Fruit fly (Drosophila melanogaster) whole organism, prepupa: Measurements from ENCODE around the gene CG11893.

Experiments used
- Blimp-1 ChIP-seq: fragments of 200-800 bp; sonication (Bioruptor generic); optimal IDR thresholded peaks from 3 replicates; lab custom pipeline; 2017; ENCODE audit warnings: missing biosample characterization, missing genetic modification characterization, mild to moderate bottlenecking, moderate library complexity, missing genetic modification reagents
- CG10631 ChIP-seq: fragments of 200-800 bp; sonication (Bioruptor generic); optimal IDR thresholded peaks from 2 replicates; lab custom pipeline; 2016; ENCODE audit warnings: missing biosample characterization, missing genetic modification characterization
- CG11294 ChIP-seq: fragments of 200-800 bp; sonication (Bioruptor generic); IDR thresholded peaks from 2 replicates; pipeline ENCODE4 v1.3.6; 2022; ENCODE audit warnings: missing biosample characterization, missing genetic modification characterization
- CG15336 ChIP-seq: fragments of 200-800 bp; sonication (Bioruptor generic); IDR thresholded peaks from 2 replicates; pipeline ENCODE4 v1.3.6; 2022; ENCODE audit warnings: missing biosample characterization, missing genetic modification characterization
- CG1621 ChIP-seq: fragments of 200-800 bp; sonication (Bioruptor generic); optimal IDR thresholded peaks from 3 replicates; lab custom pipeline; 2018; ENCODE audit warnings: missing biosample characterization, mild to moderate bottlenecking, missing genetic modification characterization
- CG16779 ChIP-seq: fragments of 200-800 bp; sonication (Bioruptor generic); optimal IDR thresholded peaks from 3 replicates; lab custom pipeline; 2017; ENCODE audit warnings: missing biosample characterization, mild to moderate bottlenecking, missing genetic modification characterization
- CG3032 ChIP-seq: fragments of 200-800 bp; optimal IDR thresholded peaks from 2 replicates; lab custom pipeline; 2019; ENCODE audit warnings: missing biosample characterization, mild to moderate bottlenecking, missing genetic modification characterization, moderate library complexity
- CG31627 ChIP-seq: fragments of 200-800 bp; sonication (Bioruptor generic); optimal IDR thresholded peaks from 3 replicates; lab custom pipeline; 2016; ENCODE audit warnings: missing biosample characterization, missing genetic modification characterization
- CG32006 ChIP-seq: fragments of 200-800 bp; sonication (Bioruptor generic); optimal IDR thresholded peaks from 3 replicates; lab custom pipeline; 2017; ENCODE audit warnings: missing biosample characterization, mild to moderate bottlenecking, missing genetic modification characterization
- CG34406 ChIP-seq: fragments of 200-800 bp; sonication (Bioruptor generic); optimal IDR thresholded peaks from 3 replicates; lab custom pipeline; 2016; ENCODE audit warnings: missing biosample characterization, missing genetic modification characterization
- CG4318 ChIP-seq: fragments of 200-800 bp; sonication (Bioruptor generic); optimal IDR thresholded peaks from 3 replicates; lab custom pipeline; 2017; ENCODE audit warnings: missing biosample characterization, mild to moderate bottlenecking, missing genetic modification characterization
- CG6163 ChIP-seq: fragments of 200-800 bp; sonication (Bioruptor generic); IDR thresholded peaks from 3 replicates; pipeline ENCODE4 v1.3.6; 2022; ENCODE audit warnings: missing biosample characterization, missing genetic modification characterization
- CG6276 ChIP-seq: fragments of 200-800 bp; sonication (Bioruptor generic); optimal IDR thresholded peaks from 2 replicates; lab custom pipeline; 2017; ENCODE audit warnings: missing biosample characterization, mild to moderate bottlenecking, missing genetic modification characterization
- CG6792 ChIP-seq: fragments of 200-800 bp; sonication (Bioruptor generic); optimal IDR thresholded peaks from 3 replicates; lab custom pipeline; 2016; ENCODE audit warnings: missing biosample characterization, missing genetic modification characterization
- CG6808 ChIP-seq: fragments of 200-800 bp; sonication (Bioruptor generic); optimal IDR thresholded peaks from 3 replicates; lab custom pipeline; 2017; ENCODE audit warnings: missing biosample characterization, missing genetic modification characterization, mild to moderate bottlenecking, moderate library complexity, missing genetic modification reagents
- CG6854 ChIP-seq: fragments of 200-800 bp; sonication (Bioruptor generic); optimal IDR thresholded peaks from 2 replicates; lab custom pipeline; 2017; ENCODE audit warnings: missing biosample characterization, mild to moderate bottlenecking, missing genetic modification characterization
- CG8319 ChIP-seq: fragments of 200-800 bp; sonication (Bioruptor generic); optimal IDR thresholded peaks from 3 replicates; lab custom pipeline; 2016; ENCODE audit warnings: missing biosample characterization, missing genetic modification characterization
- CG8632 ChIP-seq: fragments of 200-800 bp; sonication (Bioruptor generic); optimal IDR thresholded peaks from 3 replicates; lab custom pipeline; 2016; ENCODE audit warnings: missing biosample characterization, missing genetic modification characterization
- CG9139 ChIP-seq: fragments of 200-800 bp; sonication (Bioruptor generic); optimal IDR thresholded peaks from 3 replicates; lab custom pipeline; 2017; ENCODE audit warnings: missing biosample characterization, mild to moderate bottlenecking, missing genetic modification characterization
- Eip78C ChIP-seq: fragments of 200-800 bp; sonication (Bioruptor generic); peaks from one replicate; lab custom pipeline; 2016; ENCODE audit warnings: missing biosample characterization, missing genetic modification characterization
- Gug ChIP-seq: fragments of 200-800 bp; sonication (Bioruptor generic); IDR thresholded peaks from 2 replicates; pipeline ENCODE4 v1.3.6; 2022; ENCODE audit warnings: missing biosample characterization, missing genetic modification characterization
- Lpt ChIP-seq: fragments of 200-800 bp; sonication (Bioruptor generic); optimal IDR thresholded peaks from 3 replicates; lab custom pipeline; 2016; ENCODE audit warnings: missing biosample characterization, missing genetic modification characterization
- OdsH ChIP-seq: fragments of 200-800 bp; sonication (Bioruptor generic); optimal IDR thresholded peaks from 3 replicates; lab custom pipeline; 2016; ENCODE audit warnings: missing biosample characterization, missing genetic modification characterization
- Smox ChIP-seq: fragments of 200-800 bp; sonication (Bioruptor generic); optimal IDR thresholded peaks from 3 replicates; lab custom pipeline; 2016; ENCODE audit warnings: missing biosample characterization, missing genetic modification characterization
- Sox102F ChIP-seq: fragments of 200-800 bp; sonication (Bioruptor generic); optimal IDR thresholded peaks from 2 replicates; lab custom pipeline; 2016; ENCODE audit warnings: missing biosample characterization, mild to moderate bottlenecking, missing genetic modification characterization
- Sox14 ChIP-seq: fragments of 200-800 bp; sonication (Bioruptor generic); optimal IDR thresholded peaks from 3 replicates; lab custom pipeline; 2016; ENCODE audit warnings: missing biosample characterization, missing genetic modification characterization
- Sox15 ChIP-seq: fragments of 200-800 bp; sonication (Bioruptor generic); optimal IDR thresholded peaks from 3 replicates; lab custom pipeline; 2016; ENCODE audit warnings: missing biosample characterization, missing genetic modification characterization
- cyc ChIP-seq: fragments of 200-800 bp; sonication (Bioruptor generic); optimal IDR thresholded peaks from 3 replicates; lab custom pipeline; 2016; ENCODE audit warnings: missing biosample characterization, missing genetic modification characterization
- dsx ChIP-seq: fragments of 200-800 bp; optimal IDR thresholded peaks from 3 replicates; lab custom pipeline; 2019; ENCODE audit warnings: missing biosample characterization, mild to moderate bottlenecking, missing genetic modification characterization, moderate library complexity; ENCODE audit not compliant: poor library complexity, severe bottlenecking
- esn ChIP-seq: fragments of 200-800 bp; sonication (Bioruptor generic); optimal IDR thresholded peaks from 2 replicates; lab custom pipeline; 2016; ENCODE audit warnings: missing biosample characterization, mild to moderate bottlenecking, missing genetic modification characterization, moderate library complexity
- fd59A ChIP-seq: fragments of 200-800 bp; sonication (Bioruptor generic); optimal IDR thresholded peaks from 2 replicates; lab custom pipeline; 2017; ENCODE audit warnings: missing biosample characterization, mild to moderate bottlenecking, missing genetic modification characterization, missing genetic modification reagents
- fd85E ChIP-seq: fragments of 200-800 bp; sonication (Bioruptor generic); optimal IDR thresholded peaks from 3 replicates; lab custom pipeline; 2016; ENCODE audit warnings: missing biosample characterization, missing genetic modification characterization
- fkh ChIP-seq: fragments of 200-800 bp; sonication (Bioruptor generic); optimal IDR thresholded peaks from 3 replicates; lab custom pipeline; 2017; ENCODE audit warnings: missing biosample characterization, mild to moderate bottlenecking, missing genetic modification characterization, moderate library complexity
- lz ChIP-seq: fragments of 200-800 bp; sonication (Bioruptor generic); optimal IDR thresholded peaks from 3 replicates; lab custom pipeline; 2016; ENCODE audit warnings: missing biosample characterization, missing genetic modification characterization
- salr ChIP-seq, 2 experiments: fragments of 200-800 bp; sonication (Bioruptor generic); optimal IDR thresholded peaks; 3 replicates each; lab custom pipeline; 2016 to 2018; ENCODE audit warnings: missing biosample characterization in 2 of 2, missing genetic modification characterization in 2 of 2, mild to moderate bottlenecking in 1 of 2
- svp ChIP-seq: fragments of 200-800 bp; sonication (Bioruptor generic); peaks from one replicate; lab custom pipeline; 2016; ENCODE audit warnings: missing biosample characterization, missing genetic modification characterization
- topi ChIP-seq: fragments of 200-800 bp; sonication (Bioruptor generic); optimal IDR thresholded peaks from 3 replicates; lab custom pipeline; 2016; ENCODE audit warnings: missing biosample characterization, missing genetic modification characterization

The CG11893 gene

DNA sequence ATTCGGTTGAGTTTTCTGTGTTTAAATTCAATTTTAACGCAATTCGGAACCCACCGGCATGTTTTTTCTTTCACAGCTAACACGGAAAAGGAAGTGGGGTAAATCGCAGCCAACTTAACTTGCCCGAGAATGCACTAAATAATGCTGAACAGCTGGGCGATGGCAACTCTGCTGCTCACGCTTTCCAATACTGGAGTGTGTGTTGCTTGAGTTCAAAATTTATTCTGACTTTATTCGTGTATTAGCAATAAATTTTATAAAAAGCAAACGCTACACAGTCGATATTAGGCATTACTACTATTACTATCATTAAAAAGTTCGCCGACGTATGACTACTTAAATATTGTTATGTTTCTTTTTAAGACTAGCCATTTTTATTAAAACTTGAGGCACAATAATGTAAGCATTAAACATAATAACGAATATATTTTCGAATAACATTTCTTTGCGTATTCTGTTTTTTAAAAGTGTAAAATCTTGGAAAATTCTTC lies 42.3 kb upstream of the CG11893 start, which contains the start of the genes RpS27 and Nup37 (continued):
- TF ChIP-seq Smox (GFP tag; lab: Kevin White, UChicago) (peak; percentile 91), OdsH (GFP tag; lab: Kevin White, UChicago) (peak; percentile 92), CG11294 (peak; percentile 77), CG10631 (GFP tag; lab: Kevin White, UChicago) (peak; percentile 88), topi (GFP tag; lab: Kevin White, UChicago) (peak; percentile 95), Eip78C (peak; percentile 97), CG6854 (GFP tag; lab: Kevin White, UChicago) (peak; percentile 98), fkh (GFP tag; lab: Kevin White, UChicago) (peak; percentile 94), salr (GFP tag; optimal IDR thresholded peaks at IDR 0.05; lab: Kevin White, UChicago) (peak in 1 of 2 experiments; percentile 98), CG6276 (GFP tag; lab: Kevin White, UChicago) (no peak), CG8319 (GFP tag; lab: Kevin White, UChicago) (peak; percentile 95), svp (GFP tag; lab: Kevin White, UChicago) (no peak), CG4318 (GFP tag; lab: Kevin White, UChicago) (no peak), Gug (GFP tag; lab: Robert Waterston, UW) (peak; percentile 77), CG31627 (GFP tag; lab: Kevin White, UChicago) (peak; percentile 97), lz (GFP tag; lab: Kevin White, UChicago) (peak; percentile 98), CG9139 (GFP tag; lab: Kevin White, UChicago) (peak; percentile 94), CG6792 (GFP tag; lab: Kevin White, UChicago) (peak; percentile 91), CG15336 (GFP tag; lab: Robert Waterston, UW) (0 out of 2 replicates have a peak, but pooled peaks have one; percentile 24), Sox15 (peak; percentile 92), fd59A (peak; percentile 90), CG1621 (peak; percentile 90), CG6808 (GFP tag; lab: Kevin White, UChicago) (peak; percentile 90), CG32006 (GFP tag; lab: Kevin White, UChicago) (peak; percentile 75), CG16779 (peak; percentile 94), dsx (GFP tag; lab: Kevin White, UChicago) (peak; percentile 74), Lpt (GFP tag; lab: Kevin White, UChicago) (no peak), Sox14 (peak; percentile 91), Blimp-1 (peak; percentile 90), fd85E (GFP tag; lab: Kevin White, UChicago) (peak; percentile 89), cyc (peak; percentile 98), CG3032 (tag; lab: Kevin White, UChicago) (peak; percentile 88)

DNA sequence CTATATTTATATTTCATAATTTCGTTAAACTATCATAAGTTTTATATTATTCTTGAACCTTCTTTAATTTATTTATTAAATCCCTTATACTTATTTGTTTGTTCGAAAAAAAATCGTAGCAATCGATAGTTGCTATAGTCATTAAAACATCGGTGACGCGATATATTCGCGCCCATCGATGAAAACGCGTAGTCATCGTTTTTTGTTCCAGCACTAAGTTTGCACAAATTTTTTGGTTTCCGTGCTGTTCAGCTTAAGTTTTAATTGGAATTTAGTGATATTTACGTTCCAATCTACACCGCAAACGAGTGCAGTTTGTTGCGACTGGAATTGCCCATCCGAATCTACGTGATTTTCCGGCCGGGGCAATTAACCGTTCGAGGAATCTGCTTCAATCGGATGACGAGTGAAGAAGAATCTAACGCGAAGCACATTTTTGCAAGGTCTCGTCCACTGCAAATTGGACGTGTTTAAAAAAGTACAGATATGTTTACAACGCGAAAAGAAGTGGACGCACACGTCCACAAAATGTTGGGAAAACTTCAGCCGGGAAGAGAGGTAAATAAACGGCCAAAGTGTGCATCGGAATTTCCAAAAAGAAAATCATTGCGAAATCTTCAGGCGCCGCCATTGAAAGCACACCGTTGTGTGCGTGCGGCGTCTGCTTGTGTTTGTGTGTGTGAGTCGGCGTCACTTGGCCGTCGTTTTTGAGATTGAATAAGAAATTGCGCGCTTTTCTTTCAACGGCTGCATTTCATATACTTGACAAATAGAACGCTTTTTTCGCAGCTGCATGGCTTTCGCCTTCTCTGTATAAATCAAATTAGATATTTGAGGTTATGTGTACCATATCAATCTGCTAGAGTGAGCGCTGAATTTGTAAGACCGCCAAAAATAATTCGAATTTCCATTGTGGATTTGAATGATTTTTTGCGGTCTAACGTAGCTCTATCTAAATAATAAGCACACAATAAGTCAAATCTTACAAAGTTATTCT lies 40.2 kb upstream of the CG11893 start, which contains the start of gene Nup358:
Gene Nup358, plus strand, starts transcription at position 204 of the 997 bp plus-strand sequence.
- TF ChIP-seq CG31627 (GFP tag; lab: Kevin White, UChicago) (peak; percentile 4), CG34406 (no peak), CG6163 (GFP tag; lab: Robert Waterston, UW) (no peak), Sox102F (no peak), esn (GFP tag; lab: Kevin White, UChicago) (peak; percentile 37), fd59A (no peak), CG8632 (no peak)
